Worm (Caenorhabditis elegans): ENCODE data around the gene T22B2.1.

DNA sequence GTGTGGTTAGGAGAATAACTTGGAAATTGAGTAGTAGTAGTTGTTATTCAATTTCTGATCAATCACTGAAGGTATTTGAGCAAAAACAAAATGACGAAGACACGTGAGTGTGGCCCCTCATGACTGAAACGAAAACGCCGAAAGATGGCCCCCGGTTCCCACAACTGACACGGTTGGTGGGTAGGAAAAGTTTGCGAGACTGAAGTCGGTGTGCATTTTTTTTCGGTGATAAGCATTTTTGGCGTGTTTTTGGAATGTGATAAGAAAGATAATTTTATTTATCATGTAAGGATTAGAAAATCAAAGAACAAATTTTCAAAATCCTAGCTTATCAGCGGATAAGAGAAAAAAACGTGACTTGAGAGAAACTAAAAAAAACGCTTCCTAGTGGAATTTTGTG lies 18.2 kb downstream of the T22B2.1 start:
- TF ChIP-seq gmeb-2 (tag; optimal IDR thresholded peaks at IDR 0.05) (no peak), pha-4 (tag; optimal IDR thresholded peaks at IDR 0.05) (no peak), nfya-1 (tag; optimal IDR thresholded peaks at IDR 0.05) (no peak), fkh-6 (tag; optimal IDR thresholded peaks at IDR 0.05) (no peak), unc-86 (tag; optimal IDR thresholded peaks at IDR 0.05) (no peak), ceh-18 (tag; optimal IDR thresholded peaks at IDR 0.05) (no peak), ceh-9 (tag; optimal IDR thresholded peaks at IDR 0.05) (no peak), pha-2 (tag; optimal IDR thresholded peaks at IDR 0.05) (no peak)
